Worm (Caenorhabditis elegans) whole organism, L3 larva: ENCODE measurements around the gene ugt-58.

Source experiments
- daf-12 ChIP-seq: fragments of 150-350 bp; optimal IDR thresholded peaks from 2 replicates; lab custom pipeline; 2014; ENCODE audit warnings: missing biosample characterization, missing genetic modification reagents, missing genetic modification characterization
- egl-5 ChIP-seq: fragments of 150-350 bp; optimal IDR thresholded peaks from 2 replicates; lab custom pipeline; 2017; ENCODE audit warnings: missing biosample characterization, missing genetic modification reagents, missing genetic modification characterization, inconsistent platforms
- nhr-77 ChIP-seq: fragments of 150-350 bp; optimal IDR thresholded peaks from 2 replicates; lab custom pipeline; 2014; ENCODE audit warnings: missing biosample characterization, missing genetic modification characterization
- skn-1 ChIP-seq: fragments of 150-350 bp; optimal IDR thresholded peaks from 2 replicates; lab custom pipeline; 2014; ENCODE audit warnings: missing biosample characterization, missing genetic modification characterization
- unc-62 ChIP-seq: fragments of 150-350 bp; sonication (generic microtip); optimal IDR thresholded peaks from 4 replicates; lab custom pipeline; 2014; ENCODE audit warnings: missing biosample characterization, missing genetic modification reagents, missing genetic modification characterization
- ztf-11 ChIP-seq: fragments of 150-350 bp; optimal IDR thresholded peaks from 2 replicates; lab custom pipeline; 2014; ENCODE audit warnings: missing biosample characterization, missing genetic modification characterization
- ztf-4 ChIP-seq: fragments of 150-350 bp; optimal IDR thresholded peaks from 2 replicates; lab custom pipeline; 2014; ENCODE audit warnings: missing biosample characterization, missing genetic modification characterization

DNA sequence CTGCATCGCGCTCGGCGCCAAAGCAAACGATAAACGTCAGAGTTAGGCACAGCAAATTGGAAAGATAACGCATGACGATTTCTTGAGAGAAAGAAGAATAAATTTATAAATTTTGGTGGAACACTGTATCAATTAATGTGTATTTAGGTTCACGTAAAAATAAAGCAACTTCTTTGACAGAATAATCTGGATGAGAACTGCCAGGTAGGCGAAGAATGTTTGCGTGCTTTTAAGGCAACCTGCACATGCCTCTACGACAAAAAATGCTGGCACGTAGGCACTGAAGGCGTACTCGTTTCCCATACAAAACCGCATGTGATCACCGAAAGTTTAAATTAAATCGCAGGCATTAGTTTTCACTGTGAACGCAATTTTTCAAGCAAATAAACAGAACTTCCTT lies 33.4 kb downstream of the ugt-58 start, which contains the start of gene F35H8.1:
- TF ChIP-seq ztf-4 (tag; lab: Kevin White, UChicago) = no peak
- no peak for TF ChIP-seq nhr-77 (tag; lab: Kevin White, UChicago)
- TF ChIP-seq daf-12 (tag; lab: Kevin White, UChicago) = no peak
- TF ChIP-seq unc-62 (GFP tag; lab: Kevin White, UChicago) = no peak
- no peak for TF ChIP-seq ztf-11 (tag; lab: Kevin White, UChicago)
- no peak for TF ChIP-seq egl-5
- TF ChIP-seq skn-1 (tag; lab: Kevin White, UChicago) = no peak
